Worm (Caenorhabditis elegans): Measurements from ENCODE around the gene flp-34.
A peak's percentile ranks its signal among the peaks of the same experiment; 100 is the strongest.

The flp-34 gene

DNA sequence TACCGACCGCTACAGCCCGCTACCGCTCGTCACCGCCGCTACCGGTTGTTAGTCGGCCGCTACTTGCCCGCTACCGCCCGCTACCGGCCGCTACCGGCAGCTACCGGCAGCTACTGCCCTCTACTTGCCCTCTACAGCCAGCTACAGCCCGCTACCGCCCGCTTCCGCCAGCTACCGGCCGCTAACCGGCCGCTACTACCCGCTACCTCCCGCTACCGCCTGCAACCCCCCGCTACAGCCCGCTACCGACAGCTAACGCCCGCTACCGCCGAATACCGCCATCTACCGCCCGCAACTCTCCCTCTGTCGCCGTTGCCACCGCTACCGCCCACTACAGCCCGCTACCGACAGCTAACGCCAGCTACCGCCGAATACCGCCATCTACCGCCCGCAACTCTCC lies 11.7 kb downstream of the flp-34 start:
- TF ChIP-seq F13C5.2 (tag; optimal IDR thresholded peaks at IDR 0.05) (no peak), pes-1 (GFP tag; IDR thresholded peaks at IDR 0.05) (0 out of 2 replicates have a peak, but pooled peaks have one; percentile 8), B0310.2 (tag; optimal IDR thresholded peaks at IDR 0.05) (no peak)

DNA sequence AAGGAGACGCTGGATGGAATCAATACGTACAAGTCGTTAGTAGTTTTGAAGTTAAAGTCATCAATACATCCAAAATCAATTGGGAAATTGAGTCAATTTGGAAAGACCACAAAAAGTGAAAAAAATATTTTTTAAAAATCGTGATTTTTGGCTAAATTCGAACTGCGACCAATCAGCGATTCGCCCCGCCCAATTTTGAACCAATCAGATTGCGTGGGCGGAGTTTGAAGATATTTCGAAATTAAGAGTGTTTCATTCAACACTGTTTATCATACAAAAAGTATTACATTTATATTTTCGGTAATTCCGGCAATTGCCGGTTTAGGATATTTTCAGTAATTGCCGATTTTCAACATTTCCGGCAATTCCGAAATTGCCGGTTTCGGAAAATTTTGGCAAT lies 16.0 kb downstream of the flp-34 start:
- no peak for TF ChIP-seq pes-1 (GFP tag; IDR thresholded peaks at IDR 0.05)
- no peak for TF ChIP-seq hnd-1 (tag; optimal IDR thresholded peaks at IDR 0.05)
- no peak for TF ChIP-seq tra-4 (tag; optimal IDR thresholded peaks at IDR 0.05)
- no peak for TF ChIP-seq ceh-36 (tag; optimal IDR thresholded peaks at IDR 0.05)
- TF ChIP-seq B0310.2 (tag; optimal IDR thresholded peaks at IDR 0.05) = no peak
- no peak for TF ChIP-seq hmg-4 (GFP tag; optimal IDR thresholded peaks at IDR 0.05)
- no peak for TF ChIP-seq flt-1 (GFP tag; IDR thresholded peaks at IDR 0.05)
- TF ChIP-seq sea-1 (GFP tag; conservative IDR thresholded peaks at IDR 0.05) = no peak
- no peak for TF ChIP-seq tbx-11 (GFP tag; IDR thresholded peaks at IDR 0.05)
- no peak for TF ChIP-seq ceh-13 (GFP tag; optimal IDR thresholded peaks at IDR 0.05)
- TF ChIP-seq ets-7 (tag; optimal IDR thresholded peaks at IDR 0.05) = no peak
- no peak for TF ChIP-seq F13C5.2 (tag; optimal IDR thresholded peaks at IDR 0.05)

DNA sequence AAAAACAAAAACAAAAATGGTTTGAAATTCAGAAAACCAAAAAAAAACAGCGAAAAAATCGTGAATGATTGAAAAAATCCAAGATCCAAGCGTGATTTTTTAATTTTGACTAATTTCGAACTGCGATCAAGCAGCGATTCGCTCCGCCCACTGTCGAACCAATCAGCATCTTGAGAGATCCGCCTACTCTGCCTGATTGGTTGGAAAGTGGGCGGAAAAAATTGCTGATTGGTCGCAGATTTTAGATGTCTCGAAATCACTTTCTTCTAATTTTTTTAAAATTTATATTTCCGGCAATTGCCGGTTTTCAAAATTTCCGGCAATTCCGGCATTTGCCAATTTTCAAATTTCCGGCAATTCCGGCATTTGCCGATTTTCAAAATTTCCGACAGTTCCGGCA lies 18.0 kb downstream of the flp-34 start:
- TF ChIP-seq B0310.2 (tag; optimal IDR thresholded peaks at IDR 0.05) (no peak), aly-1 (tag; optimal IDR thresholded peaks at IDR 0.05) (no peak), hmbx-1 (tag; optimal IDR thresholded peaks at IDR 0.05) (no peak), hmg-4 (GFP tag; optimal IDR thresholded peaks at IDR 0.05) (no peak), tbx-11 (GFP tag; IDR thresholded peaks at IDR 0.05) (no peak), ama-1 (optimal IDR thresholded peaks at IDR 0.05) (no peak), ceh-13 (GFP tag; optimal IDR thresholded peaks at IDR 0.05) (no peak), tbx-37 (GFP tag; conservative IDR thresholded peaks at IDR 0.05) (no peak), ets-7 (tag; optimal IDR thresholded peaks at IDR 0.05) (no peak)

DNA sequence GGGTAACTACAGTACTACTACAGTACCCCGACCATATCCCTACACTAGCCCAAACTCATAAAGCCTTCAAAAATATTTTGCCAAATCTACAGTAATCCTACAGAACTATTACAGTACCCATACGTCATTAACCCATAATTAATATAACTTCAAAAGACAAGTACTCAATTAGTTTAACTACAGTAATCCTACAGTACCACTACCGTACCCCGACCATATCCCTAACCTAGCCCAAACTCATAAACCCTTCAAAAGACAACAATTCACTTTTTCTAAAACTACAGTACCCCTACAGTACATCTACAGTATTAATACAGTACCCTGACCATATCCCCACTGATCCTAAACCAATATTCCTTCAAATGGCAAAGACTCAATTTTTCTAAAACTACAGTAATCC lies 19.6 kb downstream of the flp-34 start:
- no peak for TF ChIP-seq F13C5.2 (tag; optimal IDR thresholded peaks at IDR 0.05)
- no peak for TF ChIP-seq sea-1 (GFP tag; conservative IDR thresholded peaks at IDR 0.05)
- no peak for TF ChIP-seq B0310.2 (tag; optimal IDR thresholded peaks at IDR 0.05)
- TF ChIP-seq ceh-36 (tag; optimal IDR thresholded peaks at IDR 0.05) = no peak
- TF ChIP-seq tbx-37 (GFP tag; conservative IDR thresholded peaks at IDR 0.05) = no peak
- TF ChIP-seq pes-1 (GFP tag; IDR thresholded peaks at IDR 0.05) = no peak
- no peak for TF ChIP-seq ceh-13 (GFP tag; optimal IDR thresholded peaks at IDR 0.05)
- no peak for TF ChIP-seq ets-7 (tag; optimal IDR thresholded peaks at IDR 0.05)
- TF ChIP-seq scrt-1 (GFP tag; IDR thresholded peaks at IDR 0.05) = no peak
- no peak for TF ChIP-seq flt-1 (GFP tag; IDR thresholded peaks at IDR 0.05)
- no peak for TF ChIP-seq ama-1 (optimal IDR thresholded peaks at IDR 0.05)
- no peak for TF ChIP-seq aly-1 (tag; optimal IDR thresholded peaks at IDR 0.05)
- TF ChIP-seq hmg-4 (GFP tag; optimal IDR thresholded peaks at IDR 0.05) = no peak
- no peak for TF ChIP-seq tbx-11 (GFP tag; IDR thresholded peaks at IDR 0.05)
- no peak for TF ChIP-seq hnd-1 (tag; optimal IDR thresholded peaks at IDR 0.05)
- TF ChIP-seq tra-4 (tag; optimal IDR thresholded peaks at IDR 0.05) = no peak

DNA sequence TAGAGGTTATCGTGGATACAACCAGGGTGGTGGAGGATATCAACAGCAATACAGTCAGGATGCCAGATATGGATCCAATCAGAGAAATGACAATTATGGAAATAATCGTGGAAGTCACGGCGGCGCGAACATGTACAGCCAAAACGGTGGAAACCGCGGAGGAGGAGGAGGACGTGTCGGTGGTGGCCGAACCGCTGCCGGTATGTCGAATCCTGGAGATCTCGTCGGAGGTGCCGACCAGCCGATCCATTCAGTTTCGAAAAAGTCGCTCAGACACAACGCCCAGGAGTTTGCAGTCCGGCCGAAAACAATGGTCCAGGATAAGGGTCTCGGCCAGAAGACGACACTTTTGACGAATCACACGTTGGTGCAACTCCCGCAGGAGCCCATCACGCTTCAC lies 24.2 kb downstream of the flp-34 start:
- TF ChIP-seq tra-4 (tag; optimal IDR thresholded peaks at IDR 0.05) = no peak

DNA sequence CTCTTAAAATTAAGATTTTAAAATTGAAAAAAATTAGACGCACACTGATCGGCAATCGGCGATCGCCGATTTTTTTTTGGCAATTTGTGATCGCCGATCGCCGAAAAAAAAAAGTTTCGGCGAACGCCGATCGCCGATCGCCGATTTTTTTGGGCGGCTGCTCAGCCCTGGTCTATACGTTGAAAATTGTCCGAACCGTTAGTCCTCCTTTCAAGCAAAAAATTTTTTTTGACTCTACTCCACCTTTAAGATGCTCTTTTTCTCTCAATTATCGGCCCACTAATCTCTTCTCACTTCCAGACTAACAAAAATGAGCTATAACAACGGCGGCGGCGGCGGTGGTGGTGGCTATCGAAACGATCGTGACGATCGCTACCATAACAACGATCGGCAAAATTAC lies 24.7 kb downstream of the flp-34 start, which contains the start of gene ergo-1:
ergo-1 (plus strand) TSS at position 301 of the 400 bp plus-strand sequence.
- TF ChIP-seq hmbx-1 (tag; optimal IDR thresholded peaks at IDR 0.05) (no peak), flt-1 (GFP tag; IDR thresholded peaks at IDR 0.05) (no peak), aly-1 (tag; optimal IDR thresholded peaks at IDR 0.05) (no peak), tbx-37 (GFP tag; conservative IDR thresholded peaks at IDR 0.05) (no peak), B0310.2 (tag; optimal IDR thresholded peaks at IDR 0.05) (no peak), hnd-1 (tag; optimal IDR thresholded peaks at IDR 0.05) (no peak), tra-4 (tag; optimal IDR thresholded peaks at IDR 0.05) (no peak), ceh-36 (tag; optimal IDR thresholded peaks at IDR 0.05) (no peak), scrt-1 (GFP tag; IDR thresholded peaks at IDR 0.05) (no peak), tbx-11 (GFP tag; IDR thresholded peaks at IDR 0.05) (no peak), pes-1 (GFP tag; IDR thresholded peaks at IDR 0.05) (no peak), ceh-13 (GFP tag; optimal IDR thresholded peaks at IDR 0.05) (no peak), F13C5.2 (tag; optimal IDR thresholded peaks at IDR 0.05) (no peak), ets-7 (tag; optimal IDR thresholded peaks at IDR 0.05) (no peak), sea-1 (GFP tag; conservative IDR thresholded peaks at IDR 0.05) (no peak)

DNA sequence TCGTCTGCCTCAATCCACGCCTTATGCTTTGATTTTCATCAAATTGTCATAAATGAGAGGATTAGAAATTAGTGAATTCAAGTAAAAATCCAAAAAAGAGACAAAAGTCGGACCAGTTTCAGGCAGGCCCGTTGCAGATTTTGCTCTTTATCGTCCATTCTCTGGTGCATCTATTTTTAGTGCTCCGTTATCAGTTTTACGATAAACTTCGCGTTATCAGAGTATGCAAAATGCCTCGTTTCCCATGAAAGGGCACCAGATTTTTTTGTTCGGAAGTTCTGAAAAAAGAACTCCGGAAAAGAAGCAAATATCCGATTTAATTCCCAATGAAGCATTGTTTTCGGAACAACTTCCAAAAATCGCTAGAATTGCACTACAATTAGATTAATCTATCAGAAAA lies 27.3 kb downstream of the flp-34 start:
- TF ChIP-seq sea-1 (GFP tag; conservative IDR thresholded peaks at IDR 0.05) (no peak), ama-1 (optimal IDR thresholded peaks at IDR 0.05) (no peak), ets-7 (tag; optimal IDR thresholded peaks at IDR 0.05) (no peak), tbx-11 (GFP tag; IDR thresholded peaks at IDR 0.05) (no peak), hmg-4 (GFP tag; optimal IDR thresholded peaks at IDR 0.05) (no peak), tra-4 (tag; optimal IDR thresholded peaks at IDR 0.05) (no peak), ceh-36 (tag; optimal IDR thresholded peaks at IDR 0.05) (no peak), tbx-37 (GFP tag; conservative IDR thresholded peaks at IDR 0.05) (no peak), pes-1 (GFP tag; IDR thresholded peaks at IDR 0.05) (no peak), aly-1 (tag; optimal IDR thresholded peaks at IDR 0.05) (no peak), hmbx-1 (tag; optimal IDR thresholded peaks at IDR 0.05) (no peak), flt-1 (GFP tag; IDR thresholded peaks at IDR 0.05) (no peak), ceh-13 (GFP tag; optimal IDR thresholded peaks at IDR 0.05) (no peak), hnd-1 (tag; optimal IDR thresholded peaks at IDR 0.05) (no peak), B0310.2 (tag; optimal IDR thresholded peaks at IDR 0.05) (no peak), F13C5.2 (tag; optimal IDR thresholded peaks at IDR 0.05) (no peak), scrt-1 (GFP tag; IDR thresholded peaks at IDR 0.05) (no peak)

DNA sequence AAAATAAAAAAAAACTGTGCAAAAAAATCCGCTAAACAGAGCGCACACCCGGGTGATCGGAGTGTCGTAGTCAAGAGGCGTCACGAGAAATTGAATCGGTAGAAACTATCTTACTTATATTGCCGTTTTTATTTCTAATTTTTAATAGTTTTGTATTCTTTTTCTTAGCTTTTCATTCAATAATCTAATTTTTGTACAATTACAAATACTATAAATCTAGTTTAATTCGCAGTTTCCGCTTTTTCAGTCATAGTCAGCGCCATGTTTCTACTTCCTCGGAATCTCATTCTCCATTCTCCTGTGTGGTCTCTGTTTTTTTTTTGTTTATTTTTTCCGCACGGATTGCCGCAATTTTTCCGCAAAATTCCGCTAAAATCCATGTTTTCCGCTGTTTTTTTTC lies 29.4 kb downstream of the flp-34 start:
- TF ChIP-seq tbx-37 (GFP tag; conservative IDR thresholded peaks at IDR 0.05) (no peak), pes-1 (GFP tag; IDR thresholded peaks at IDR 0.05) (peak; percentile 69; the same call in 1 of the 2 replicates), flt-1 (GFP tag; IDR thresholded peaks at IDR 0.05) (no peak), scrt-1 (GFP tag; IDR thresholded peaks at IDR 0.05) (no peak), aly-1 (tag; optimal IDR thresholded peaks at IDR 0.05) (no peak), tra-4 (tag; optimal IDR thresholded peaks at IDR 0.05) (peak; percentile 74), F13C5.2 (tag; optimal IDR thresholded peaks at IDR 0.05) (peak; percentile 80), ceh-36 (tag; optimal IDR thresholded peaks at IDR 0.05) (no peak), ama-1 (optimal IDR thresholded peaks at IDR 0.05) (no peak), hmbx-1 (tag; optimal IDR thresholded peaks at IDR 0.05) (peak; percentile 73), hmg-4 (GFP tag; optimal IDR thresholded peaks at IDR 0.05) (peak; percentile 46), ceh-13 (GFP tag; optimal IDR thresholded peaks at IDR 0.05) (peak; percentile 60), hnd-1 (tag; optimal IDR thresholded peaks at IDR 0.05) (no peak), sea-1 (GFP tag; conservative IDR thresholded peaks at IDR 0.05) (no peak), tbx-11 (GFP tag; IDR thresholded peaks at IDR 0.05) (0 out of 2 replicates have a peak, but pooled peaks have one; percentile 23), ets-7 (tag; optimal IDR thresholded peaks at IDR 0.05) (peak; percentile 77), B0310.2 (tag; optimal IDR thresholded peaks at IDR 0.05) (peak; percentile 60)

Data from whole organism, early embryonic.